Fruit fly (Drosophila melanogaster) whole organism, embryonic: ENCODE data around the gene CG13024.

ENCODE experiments used
- BEAF-32 ChIP-seq: fragments of 200-800 bp; sonication (Bioruptor generic); optimal IDR thresholded peaks from 3 replicates; lab custom pipeline; 2017; ENCODE audit warnings: missing biosample characterization, missing genetic modification characterization, mild to moderate bottlenecking, moderate library complexity, missing genetic modification reagents
- CG10274 ChIP-seq: fragments of 200-800 bp; sonication (Bioruptor generic); optimal IDR thresholded peaks from 3 replicates; lab custom pipeline; 2017; ENCODE audit warnings: missing biosample characterization, mild to moderate bottlenecking, missing genetic modification characterization
- CG11504 ChIP-seq: fragments of 200-800 bp; sonication (Bioruptor generic); optimal IDR thresholded peaks from 3 replicates; lab custom pipeline; 2019; ENCODE audit warnings: missing biosample characterization, mild to moderate bottlenecking, missing genetic modification characterization, moderate library complexity
- CG11696 ChIP-seq: fragments of 200-800 bp; sonication (Bioruptor generic); IDR thresholded peaks from 2 replicates; pipeline ENCODE4 v1.3.6; 2022; ENCODE audit warnings: missing biosample characterization, missing genetic modification characterization
- CG1233 ChIP-seq: fragments of 200-800 bp; sonication (Bioruptor generic); optimal IDR thresholded peaks from 4 replicates; lab custom pipeline; 2018; ENCODE audit warnings: missing biosample characterization, mild to moderate bottlenecking, missing genetic modification characterization
- CG18262 ChIP-seq: fragments of 200-800 bp; optimal IDR thresholded peaks from 3 replicates; lab custom pipeline; 2019; ENCODE audit warnings: missing biosample characterization, mild to moderate bottlenecking, missing genetic modification characterization, moderate library complexity
- CG2875 ChIP-seq: fragments of 200-800 bp; sonication (Bioruptor generic); optimal IDR thresholded peaks from 2 replicates; lab custom pipeline; 2017; ENCODE audit warnings: missing biosample characterization, mild to moderate bottlenecking, missing genetic modification characterization, missing genetic modification reagents
- CG34422 ChIP-seq: fragments of 200-800 bp; sonication (Bioruptor generic); IDR thresholded peaks from 3 replicates; pipeline ENCODE4 v1.3.6; 2022; ENCODE audit warnings: missing biosample characterization, missing genetic modification characterization
- CG4328 ChIP-seq: fragments of 200-800 bp; sonication (Bioruptor generic); optimal IDR thresholded peaks from 3 replicates; lab custom pipeline; 2017; ENCODE audit warnings: missing biosample characterization, missing genetic modification reagents, missing genetic modification characterization
- CG6813 ChIP-seq: fragments of 200-800 bp; sonication (Bioruptor generic); optimal IDR thresholded peaks from 2 replicates; lab custom pipeline; 2017; ENCODE audit warnings: missing biosample characterization, missing genetic modification characterization, mild to moderate bottlenecking, moderate library complexity, missing genetic modification reagents
- CG8388 ChIP-seq: fragments of 200-800 bp; sonication (Bioruptor generic); optimal IDR thresholded peaks from 2 replicates; lab custom pipeline; 2019; ENCODE audit warnings: missing biosample characterization, mild to moderate bottlenecking, missing genetic modification characterization, moderate library complexity
- CG9797 ChIP-seq: fragments of 200-800 bp; sonication (Bioruptor generic); optimal IDR thresholded peaks from 3 replicates; lab custom pipeline; 2018; ENCODE audit warnings: missing biosample characterization, mild to moderate bottlenecking, missing genetic modification characterization
- CG9817 ChIP-seq: fragments of 200-800 bp; sonication (Bioruptor generic); optimal IDR thresholded peaks from 2 replicates; lab custom pipeline; 2018; ENCODE audit warnings: missing biosample characterization, mild to moderate bottlenecking, missing genetic modification characterization, moderate library complexity
- Ets65A ChIP-seq: fragments of 200-800 bp; sonication (Bioruptor generic); peaks from one replicate; lab custom pipeline; 2016; ENCODE audit warnings: missing biosample characterization, missing genetic modification characterization
- Fer1 ChIP-seq: fragments of 200-800 bp; sonication (Bioruptor generic); optimal IDR thresholded peaks from 2 replicates; lab custom pipeline; 2017; ENCODE audit warnings: missing biosample characterization, mild to moderate bottlenecking, missing genetic modification characterization
- Fer2 ChIP-seq: fragments of 200-800 bp; sonication (Bioruptor generic); optimal IDR thresholded peaks from 2 replicates; lab custom pipeline; 2018; ENCODE audit warnings: missing biosample characterization, mild to moderate bottlenecking, missing genetic modification characterization, moderate library complexity
- GATAe ChIP-seq: fragments of 200-800 bp; sonication (Bioruptor generic); conservative IDR thresholded peaks from 2 replicates; pipeline ENCODE4 v1.3.6; 2022; ENCODE audit warnings: missing biosample characterization, missing genetic modification characterization
- H15 ChIP-seq: fragments of 200-800 bp; sonication (Bioruptor generic); IDR thresholded peaks from 3 replicates; pipeline ENCODE4 v1.3.6; 2022; ENCODE audit warnings: missing biosample characterization, missing genetic modification characterization
- HHEX ChIP-seq: fragments of 200-800 bp; sonication (Bioruptor generic); optimal IDR thresholded peaks from 3 replicates; lab custom pipeline; 2017; ENCODE audit warnings: missing biosample characterization, mild to moderate bottlenecking, missing genetic modification characterization, missing genetic modification reagents
- Hr51 ChIP-seq, 2 experiments: fragments of 200-800 bp; sonication (Bioruptor generic); optimal IDR thresholded peaks; 2 replicates in 1 of 2; 3 replicates in 1 of 2; lab custom pipeline; 2016 to 2018; ENCODE audit warnings: missing biosample characterization in 2 of 2, missing genetic modification characterization in 2 of 2, mild to moderate bottlenecking in 1 of 2, moderate library complexity in 1 of 2
- Meics ChIP-seq: fragments of 200-800 bp; sonication (Bioruptor generic); optimal IDR thresholded peaks from 2 replicates; lab custom pipeline; 2017; ENCODE audit warnings: missing biosample characterization, mild to moderate bottlenecking, missing genetic modification characterization
- Oli ChIP-seq: fragments of 200-800 bp; sonication (Bioruptor generic); optimal IDR thresholded peaks from 2 replicates; lab custom pipeline; 2018; ENCODE audit warnings: missing biosample characterization, mild to moderate bottlenecking, missing genetic modification characterization, moderate library complexity
- PHDP ChIP-seq: fragments of 200-800 bp; sonication (Bioruptor generic); optimal IDR thresholded peaks from 3 replicates; lab custom pipeline; 2018; ENCODE audit warnings: missing biosample characterization, mild to moderate bottlenecking, missing genetic modification characterization, moderate library complexity
- Pdp1 ChIP-seq, 2 experiments: fragments of 200-800 bp; sonication (Bioruptor generic); optimal IDR thresholded peaks; 3 replicates each; lab custom pipeline; 2016; ENCODE audit warnings: missing biosample characterization in 2 of 2, missing genetic modification characterization in 2 of 2, mild to moderate bottlenecking in 1 of 2, moderate library complexity in 1 of 2
- Rfx ChIP-seq: fragments of 200-800 bp; sonication (Bioruptor generic); IDR thresholded peaks from 2 replicates; pipeline ENCODE4 v1.3.6; 2022; ENCODE audit warnings: missing biosample characterization, missing genetic modification characterization
- Six4 ChIP-seq: fragments of 200-800 bp; sonication (Bioruptor generic); optimal IDR thresholded peaks from 2 replicates; lab custom pipeline; 2016; ENCODE audit warnings: missing biosample characterization, missing genetic modification characterization
- TFAM ChIP-seq: fragments of 200-800 bp; sonication (Bioruptor generic); optimal IDR thresholded peaks from 2 replicates; lab custom pipeline; 2017; ENCODE audit warnings: missing biosample characterization, missing genetic modification characterization, inconsistent platforms
- ac ChIP-seq: fragments of 200-800 bp; sonication (Bioruptor generic); optimal IDR thresholded peaks from 3 replicates; lab custom pipeline; 2017; ENCODE audit warnings: missing biosample characterization, mild to moderate bottlenecking, missing genetic modification characterization
- bcd ChIP-seq: fragments of 200-800 bp; sonication (Bioruptor generic); optimal IDR thresholded peaks from 2 replicates; lab custom pipeline; 2017; ENCODE audit warnings: missing biosample characterization, mild to moderate bottlenecking, missing genetic modification characterization
- chinmo ChIP-seq: fragments of 200-800 bp; sonication (Bioruptor generic); IDR thresholded peaks from 4 replicates; pipeline ENCODE4 v1.3.6; 2022; ENCODE audit warnings: missing biosample characterization, missing genetic modification characterization; ENCODE audit not compliant: partially characterized antibody
- crol ChIP-seq: fragments of 200-800 bp; sonication (Bioruptor generic); IDR thresholded peaks from 2 replicates; pipeline ENCODE4 v1.3.6; 2022; ENCODE audit warnings: missing biosample characterization, missing genetic modification characterization
- exex ChIP-seq: fragments of 200-800 bp; sonication (Bioruptor generic); optimal IDR thresholded peaks from 4 replicates; lab custom pipeline; 2018; ENCODE audit warnings: missing biosample characterization, mild to moderate bottlenecking, missing genetic modification characterization, moderate library complexity
- grn ChIP-seq: fragments of 200-800 bp; sonication (Bioruptor generic); optimal IDR thresholded peaks from 3 replicates; lab custom pipeline; 2017; ENCODE audit warnings: missing biosample characterization, missing genetic modification characterization
- hbn ChIP-seq: fragments of 200-800 bp; sonication (Bioruptor generic); IDR thresholded peaks from 2 replicates; pipeline ENCODE4 v1.3.6; 2022; ENCODE audit warnings: missing biosample characterization, missing genetic modification characterization; ENCODE audit not compliant: partially characterized antibody
- kah ChIP-seq: fragments of 200-800 bp; sonication (Bioruptor generic); optimal IDR thresholded peaks from 2 replicates; lab custom pipeline; 2018; ENCODE audit warnings: missing biosample characterization, mild to moderate bottlenecking, missing genetic modification characterization
- kni ChIP-seq: fragments of 200-800 bp; sonication (Bioruptor generic); optimal IDR thresholded peaks from 3 replicates; lab custom pipeline; 2017; ENCODE audit warnings: mild to moderate bottlenecking, missing biosample characterization, missing genetic modification reagents, missing genetic modification characterization
- lov ChIP-seq, 2 experiments: fragments of 200-800 bp in 1 of 2; fragments of >200 bp in 1 of 2; sonication (Bioruptor generic) in 1 of 2; IDR thresholded peaks in 1 of 2; optimal IDR thresholded peaks in 1 of 2; 2 replicates in 1 of 2; 3 replicates in 1 of 2; pipeline versions ENCODE4 v1.3.6 to Lab custom; 2017 to 2022; ENCODE audit warnings: missing biosample characterization in 1 of 2, missing genetic modification characterization in 1 of 2
- nerfin-1 ChIP-seq: fragments of 200-800 bp; sonication (Bioruptor generic); optimal IDR thresholded peaks from 3 replicates; lab custom pipeline; 2019; ENCODE audit warnings: missing biosample characterization, mild to moderate bottlenecking, missing genetic modification characterization, moderate library complexity
- odd ChIP-seq: fragments of 200-800 bp; sonication (Bioruptor generic); optimal IDR thresholded peaks from 2 replicates; lab custom pipeline; 2017; ENCODE audit warnings: missing biosample characterization, mild to moderate bottlenecking, missing genetic modification characterization
- salm ChIP-seq: fragments of 200-800 bp; sonication (Bioruptor generic); optimal IDR thresholded peaks from 2 replicates; lab custom pipeline; 2018; ENCODE audit warnings: missing biosample characterization, mild to moderate bottlenecking, missing genetic modification characterization
- sim ChIP-seq: fragments of 200-800 bp; sonication (Bioruptor generic); IDR thresholded peaks from 2 replicates; pipeline ENCODE4 v1.3.6; 2022; ENCODE audit warnings: missing biosample characterization, missing genetic modification characterization
- sqz ChIP-seq: fragments of 200-800 bp; sonication (Bioruptor generic); optimal IDR thresholded peaks from 3 replicates; lab custom pipeline; 2018; ENCODE audit warnings: missing biosample characterization, mild to moderate bottlenecking, missing genetic modification characterization
- sug ChIP-seq: fragments of 200-800 bp; optimal IDR thresholded peaks from 2 replicates; lab custom pipeline; 2019; ENCODE audit warnings: missing biosample characterization, mild to moderate bottlenecking, missing genetic modification characterization, moderate library complexity
- unpg ChIP-seq: fragments of 200-800 bp; sonication (Bioruptor generic); optimal IDR thresholded peaks from 3 replicates; lab custom pipeline; 2018; ENCODE audit warnings: missing biosample characterization, mild to moderate bottlenecking, missing genetic modification characterization, moderate library complexity
- vfl ChIP-seq: fragments of 200-800 bp; sonication (Bioruptor generic); optimal IDR thresholded peaks from 2 replicates; lab custom pipeline; 2016; ENCODE audit warnings: missing biosample characterization, missing genetic modification characterization
- vvl ChIP-seq: fragments of 200-800 bp; sonication (Bioruptor generic); IDR thresholded peaks from 2 replicates; pipeline ENCODE4 v1.3.6; 2022; ENCODE audit warnings: missing biosample characterization, missing genetic modification characterization
- wdn ChIP-seq: fragments of 200-800 bp; sonication (Bioruptor generic); IDR thresholded peaks from 2 replicates; pipeline ENCODE4 v1.3.6; 2022; ENCODE audit warnings: missing biosample characterization, missing genetic modification characterization

CG13024 gene

DNA sequence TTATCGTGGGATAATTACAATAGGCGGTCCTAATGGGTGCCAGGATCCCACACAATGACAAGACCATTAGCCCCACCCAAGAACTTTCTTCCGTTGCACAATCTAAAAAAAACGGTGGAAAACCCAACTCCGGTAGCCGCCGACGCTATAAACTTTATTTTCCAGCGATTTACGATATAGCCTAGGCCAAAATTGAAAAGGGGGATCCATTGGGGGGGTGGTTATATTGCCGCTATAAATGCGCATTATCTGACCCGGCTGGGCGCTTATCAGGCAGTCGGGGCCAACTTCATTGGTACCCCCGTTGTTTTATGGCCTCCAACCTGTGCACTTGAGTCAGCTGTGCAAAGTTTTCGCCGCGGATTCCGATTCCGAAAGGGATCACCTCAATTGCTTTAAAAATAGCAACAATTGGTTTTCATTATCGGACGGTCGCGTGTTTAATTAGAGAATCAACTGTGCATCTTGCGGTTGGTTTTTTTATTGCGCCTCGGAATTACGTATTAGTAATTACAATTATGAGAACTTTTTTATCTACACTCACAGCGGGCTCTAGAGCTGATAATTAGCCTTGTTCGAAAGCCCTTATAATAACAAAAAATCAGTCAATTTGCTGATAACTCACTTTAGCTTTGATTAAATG lies 25.0 kb downstream of the CG13024 start:
- peak; percentile 10 for TF ChIP-seq CG9817 (tag; lab: Kevin White, UChicago)
- TF ChIP-seq exex = peak; percentile 87
- TF ChIP-seq salm (tag; lab: Kevin White, UChicago) = peak; percentile 32
- TF ChIP-seq Ets65A = peak; percentile 62
- no peak for TF ChIP-seq hbn (GFP tag; lab: Robert Waterston, UW)
- TF ChIP-seq PHDP = peak; percentile 46
- peak; percentile 53 for TF ChIP-seq CG1233 (GFP tag; lab: Kevin White, UChicago)
- peak; percentile 45 for TF ChIP-seq CG6813 (GFP tag; lab: Kevin White, UChicago)
- no peak for TF ChIP-seq vfl
- TF ChIP-seq chinmo = 0 out of 4 replicates have a peak, but pooled peaks have one; percentile 50
- TF ChIP-seq crol (GFP tag; lab: Robert Waterston, UW) = peak; percentile 69
- no peak for TF ChIP-seq Six4
- no peak for TF ChIP-seq CG9797 (GFP tag; lab: Kevin White, UChicago)
- TF ChIP-seq bcd (GFP tag; lab: Kevin White, UChicago) = peak; percentile 8
- peak; percentile 82 for TF ChIP-seq GATAe (GFP tag; lab: Robert Waterston, UW)
- peak; percentile 19 for TF ChIP-seq kni
- no peak for TF ChIP-seq BEAF-32 (GFP tag; lab: Kevin White, UChicago)
- TF ChIP-seq TFAM (GFP tag; lab: Kevin White, UChicago) = no peak
- TF ChIP-seq H15 (GFP tag; lab: Robert Waterston, UW) = no peak
- TF ChIP-seq nerfin-1 = peak; percentile 29
- peak; percentile 47; the same call in 1 of the 2 replicates for TF ChIP-seq CG11696 (GFP tag; lab: Robert Waterston, UW)
- TF ChIP-seq Oli = peak; percentile 16
- TF ChIP-seq CG10274 = peak; percentile 9
- peak; percentile 32 for TF ChIP-seq CG8388 (GFP tag; lab: Kevin White, UChicago)
- peak; percentile 34 for TF ChIP-seq CG4328 (GFP tag; lab: Kevin White, UChicago)
- TF ChIP-seq CG18262 (tag; lab: Kevin White, UChicago) = peak; percentile 38
- peak; percentile 47 for TF ChIP-seq odd (GFP tag; lab: Kevin White, UChicago)
- TF ChIP-seq Meics = peak; percentile 2
- peak; percentile 22; the same call in 1 of the 2 replicates for TF ChIP-seq sim (GFP tag; lab: Robert Waterston, UW)
- TF ChIP-seq lov (optimal IDR thresholded peaks at IDR 0.05; lab: Kevin White, UChicago) = no peak
- peak; percentile 69; the same call in 1 of the 3 replicates for TF ChIP-seq lov (GFP tag; IDR thresholded peaks at IDR 0.05; lab: Robert Waterston, UW)
- TF ChIP-seq ac (GFP tag; lab: Kevin White, UChicago) = no peak
- peak; percentile 96 for TF ChIP-seq sug (tag; lab: Kevin White, UChicago)
- TF ChIP-seq kah (GFP tag; lab: Kevin White, UChicago) = peak; percentile 46
- TF ChIP-seq CG34422 = peak; percentile 38; the same call in 1 of the 3 replicates
- TF ChIP-seq unpg (GFP tag; lab: Kevin White, UChicago) = peak; percentile 66
- TF ChIP-seq vvl (GFP tag; lab: Robert Waterston, UW) = peak; percentile 29; the same call in 1 of the 2 replicates
- peak in 1 of 2 experiments; percentile 54 for TF ChIP-seq Pdp1 (GFP tag; optimal IDR thresholded peaks at IDR 0.05; lab: Kevin White, UChicago)
- TF ChIP-seq Fer1 (GFP tag; lab: Kevin White, UChicago) = peak; percentile 34
- TF ChIP-seq CG11504 = peak; percentile 56
- TF ChIP-seq Hr51 (GFP tag; optimal IDR thresholded peaks at IDR 0.05; lab: Kevin White, UChicago) = peak in 1 of 2 experiments; percentile 60
- peak; percentile 59 for TF ChIP-seq HHEX (GFP tag; lab: Kevin White, UChicago)
- TF ChIP-seq Rfx (GFP tag; lab: Robert Waterston, UW) = peak; percentile 51; the same call in 1 of the 2 replicates
- TF ChIP-seq sqz = peak; percentile 60
- no peak for TF ChIP-seq wdn (GFP tag; lab: Robert Waterston, UW)
- TF ChIP-seq Fer2 (tag; lab: Kevin White, UChicago) = peak; percentile 44
- TF ChIP-seq grn (GFP tag; lab: Kevin White, UChicago) = peak; percentile 27
- TF ChIP-seq CG2875 (GFP tag; lab: Kevin White, UChicago) = peak; percentile 18
